Fruit fly (Drosophila melanogaster) Kc167 (cell line): ENCODE measurements around the gene jus.

Source experiments
- Myc ChIP-seq: fragments of >200 bp; optimal IDR thresholded peaks from 2 replicates; lab custom pipeline; 2017; ENCODE audit warnings: missing external identifiers
- Sin3A ChIP-seq: fragments of >200 bp; optimal IDR thresholded peaks from 2 replicates; lab custom pipeline; 2018; ENCODE audit warnings: missing external identifiers
- h ChIP-seq: fragments of >200 bp; optimal IDR thresholded peaks from 3 replicates; lab custom pipeline; 2018; ENCODE audit warnings: missing external identifiers

jus gene

DNA sequence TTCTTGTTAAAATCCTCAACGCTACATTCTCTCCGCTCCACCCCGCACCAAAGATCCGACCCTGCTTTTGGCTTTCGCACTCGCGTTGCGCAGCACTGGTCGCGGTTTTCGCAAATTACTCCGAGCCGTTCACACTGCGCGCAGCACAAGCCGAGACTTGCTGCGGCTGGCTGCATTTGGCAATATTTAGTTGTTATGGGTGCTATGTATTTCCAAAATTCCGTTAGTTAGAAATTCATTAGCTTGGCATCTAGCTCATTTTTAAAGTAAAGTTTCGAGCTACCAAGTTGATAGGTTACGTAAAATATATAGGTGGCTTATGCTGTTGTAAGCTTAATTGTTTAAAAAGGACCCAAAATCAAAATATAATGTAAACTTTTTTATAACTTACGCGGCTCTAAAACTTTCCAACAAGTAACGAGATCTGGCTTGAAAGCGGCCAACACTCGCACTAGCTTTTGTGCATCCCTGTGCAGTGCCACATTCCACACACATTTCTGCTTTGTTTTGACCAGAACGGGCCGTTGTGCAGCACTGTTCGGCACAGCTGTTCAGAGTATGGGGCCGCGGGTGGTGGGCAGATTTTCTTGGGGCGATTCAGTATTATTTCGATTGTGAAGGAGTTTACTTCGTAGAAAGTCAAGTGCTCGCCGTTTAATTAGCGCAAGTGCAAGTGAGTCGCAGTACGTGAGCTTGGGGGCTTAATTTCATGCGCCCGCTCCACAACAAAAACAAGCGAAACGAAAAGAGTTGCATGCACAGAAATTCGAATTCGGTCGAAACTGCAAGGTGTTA is 71.8 kb downstream of the jus start, which contains the start of the genes yem and Ctl2:
Gene yem (minus strand): TSS at position 63 of the 795 bp plus-strand sequence.
Gene Ctl2 (plus strand): TSS at position 554 of the 795 bp plus-strand sequence.
- TF ChIP-seq h (no peak), Myc (no peak), Sin3A (lab: Kevin White, UChicago) (peak; percentile 70)
